Worm (Caenorhabditis elegans): ENCODE results near the gene nucb-1.

- TF ChIP-seq ama-1 (optimal IDR thresholded peaks at IDR 0.05) = no peak
- no peak for TF ChIP-seq hmbx-1 (tag; optimal IDR thresholded peaks at IDR 0.05)
- TF ChIP-seq ceh-13 (GFP tag; optimal IDR thresholded peaks at IDR 0.05) = no peak
- TF ChIP-seq flt-1 (GFP tag; IDR thresholded peaks at IDR 0.05) = no peak
- TF ChIP-seq tbx-37 (GFP tag; conservative IDR thresholded peaks at IDR 0.05) = no peak
- TF ChIP-seq tbx-11 (GFP tag; IDR thresholded peaks at IDR 0.05) = no peak
- no peak for TF ChIP-seq ceh-36 (tag; optimal IDR thresholded peaks at IDR 0.05)
- no peak for TF ChIP-seq hnd-1 (tag; optimal IDR thresholded peaks at IDR 0.05)
- TF ChIP-seq hmg-4 (GFP tag; optimal IDR thresholded peaks at IDR 0.05) = no peak
- no peak for TF ChIP-seq B0310.2 (tag; optimal IDR thresholded peaks at IDR 0.05)
- TF ChIP-seq F13C5.2 (tag; optimal IDR thresholded peaks at IDR 0.05) = no peak
- no peak for TF ChIP-seq ets-7 (tag; optimal IDR thresholded peaks at IDR 0.05)
These were observed 14.9 kb upstream of the nucb-1 start for ce11 chrX:10182613-10183012.

Data from whole organism, early embryonic.